Worm (Caenorhabditis elegans): ENCODE measurements around the gene C34E11.2.

The C34E11.2 gene

ce11 chrX:11798057-11798555 is 16.4 kb downstream of the C34E11.2 start, which contains the start of gene rsd-3:
Gene rsd-3, plus strand, starts transcription at chrX:11798505.
- peak; percentile 63 for TF ChIP-seq swsn-7 (tag; optimal IDR thresholded peaks at IDR 0.05)
- no peak for TF ChIP-seq hlh-4 (tag; optimal IDR thresholded peaks at IDR 0.05)
- TF ChIP-seq nhr-90 (tag; optimal IDR thresholded peaks at IDR 0.05; ENCODE audit: poor library complexity): peak; percentile 60
- TF ChIP-seq skn-1 (tag; optimal IDR thresholded peaks at IDR 0.05): peak; percentile 65
- TF ChIP-seq dpl-1 (GFP tag; optimal IDR thresholded peaks at IDR 0.05): peak in 2 of 3 experiments; percentile 4 to 6
- TF ChIP-seq egl-13 (tag; optimal IDR thresholded peaks at IDR 0.05): peak; percentile 26
- TF ChIP-seq lsy-2 (tag; optimal IDR thresholded peaks at IDR 0.05): peak; percentile 12 to 32
- TF ChIP-seq mab-9 (GFP tag; IDR thresholded peaks at IDR 0.05): no peak
- TF ChIP-seq snu-23 (GFP tag; optimal IDR thresholded peaks at IDR 0.05): peak; percentile 74
- peak; percentile 51 for TF ChIP-seq tbx-2 (tag; optimal IDR thresholded peaks at IDR 0.05)
- TF ChIP-seq efl-3 (GFP tag; optimal IDR thresholded peaks at IDR 0.05): no peak
- peak; percentile 65 for TF ChIP-seq nhr-71 (tag; optimal IDR thresholded peaks at IDR 0.05)
- no peak for TF ChIP-seq lin-13 (GFP tag; optimal IDR thresholded peaks at IDR 0.05)
- peak; percentile 70 for TF ChIP-seq blmp-1 (tag; optimal IDR thresholded peaks at IDR 0.05)
- peak; percentile 27 for TF ChIP-seq unc-86 (tag; optimal IDR thresholded peaks at IDR 0.05)
- 0 out of 2 replicates have a peak, but pooled peaks have one; percentile 25 for TF ChIP-seq nhr-19 (GFP tag; conservative IDR thresholded peaks at IDR 0.05)
- peak; percentile 45 for TF ChIP-seq nhr-47 (tag; optimal IDR thresholded peaks at IDR 0.05)
- peak in 1 of 6 experiments; percentile 69 for TF ChIP-seq elt-3 (tag; optimal IDR thresholded peaks at IDR 0.05)
- TF ChIP-seq ceh-63 (GFP tag; optimal IDR thresholded peaks at IDR 0.05): no peak
- no peak for TF ChIP-seq rnt-1 (tag; optimal IDR thresholded peaks at IDR 0.05)
- TF ChIP-seq nhr-77 (tag; optimal IDR thresholded peaks at IDR 0.05): peak; percentile 13
- TF ChIP-seq dsc-1 (tag; optimal IDR thresholded peaks at IDR 0.05): peak; percentile 40
- peak; percentile 60 for TF ChIP-seq mep-1 (tag; optimal IDR thresholded peaks at IDR 0.05)
- no peak for TF ChIP-seq ama-1 (optimal IDR thresholded peaks at IDR 0.05)
- TF ChIP-seq C04F5.9 (tag; optimal IDR thresholded peaks at IDR 0.05): no peak
- TF ChIP-seq C34B4.2 (tag; optimal IDR thresholded peaks at IDR 0.05): no peak
- peak; percentile 69 for TF ChIP-seq nhr-85 (tag)
- TF ChIP-seq jun-1 (tag; optimal IDR thresholded peaks at IDR 0.05): no peak
- TF ChIP-seq lin-14 (GFP tag; optimal IDR thresholded peaks at IDR 0.05): peak; percentile 95
- no peak for TF ChIP-seq elt-2 (tag; optimal IDR thresholded peaks at IDR 0.05)
- peak; percentile 41 for TF ChIP-seq xbp-1 (tag; optimal IDR thresholded peaks at IDR 0.05)
- peak; percentile 4 for TF ChIP-seq fkh-8 (tag; optimal IDR thresholded peaks at IDR 0.05)
- TF ChIP-seq efl-1 (optimal IDR thresholded peaks at IDR 0.05): no peak
- peak in 1 of 2 experiments; percentile 11 for TF ChIP-seq efl-1 (GFP tag; optimal IDR thresholded peaks at IDR 0.05 in 1 of 2)
- TF ChIP-seq mdl-1 (tag; optimal IDR thresholded peaks at IDR 0.05): peak in 1 of 2 experiments; percentile 54
- TF ChIP-seq grh-1 (GFP tag; IDR thresholded peaks at IDR 0.05): 0 out of 2 replicates have a peak, but pooled peaks have one; percentile 5
- no peak for TF ChIP-seq lin-15B (tag; optimal IDR thresholded peaks at IDR 0.05)
- TF ChIP-seq pag-3 (tag; optimal IDR thresholded peaks at IDR 0.05; ENCODE audit: borderline replicate concordance, insufficient read depth): no peak
- peak; percentile 7 to 49 for TF ChIP-seq lin-35 (GFP tag; optimal IDR thresholded peaks at IDR 0.05)
- peak in 2 of 3 experiments; percentile 18 to 42 for TF ChIP-seq ceh-82 (tag; optimal IDR thresholded peaks at IDR 0.05)
- TF ChIP-seq irx-1 (tag; optimal IDR thresholded peaks at IDR 0.05): peak; percentile 9
- peak; percentile 74 for TF ChIP-seq nhr-20 (tag; optimal IDR thresholded peaks at IDR 0.05)

- TF ChIP-seq mef-2 (tag; optimal IDR thresholded peaks at IDR 0.05) (no peak), fkh-8 (tag; optimal IDR thresholded peaks at IDR 0.05) (no peak), elt-2 (tag; optimal IDR thresholded peaks at IDR 0.05) (peak; percentile 78), unc-62 (GFP tag; optimal IDR thresholded peaks at IDR 0.05) (no peak), blmp-1 (tag; optimal IDR thresholded peaks at IDR 0.05) (no peak), fos-1 (tag; optimal IDR thresholded peaks at IDR 0.05) (no peak), ceh-82 (tag; optimal IDR thresholded peaks at IDR 0.05) (no peak), lin-39 (tag; optimal IDR thresholded peaks at IDR 0.05) (no peak), skn-1 (tag; optimal IDR thresholded peaks at IDR 0.05) (no peak), irx-1 (tag; optimal IDR thresholded peaks at IDR 0.05) (no peak), hlh-4 (tag; optimal IDR thresholded peaks at IDR 0.05) (no peak), nhr-20 (tag; optimal IDR thresholded peaks at IDR 0.05) (no peak), lin-35 (GFP tag; optimal IDR thresholded peaks at IDR 0.05) (peak in 1 of 2 experiments; percentile 41), ceh-63 (GFP tag; optimal IDR thresholded peaks at IDR 0.05) (no peak), ztf-4 (tag; optimal IDR thresholded peaks at IDR 0.05) (no peak), aly-2 (tag; optimal IDR thresholded peaks at IDR 0.05) (no peak)
Measured at ce11 chrX:11792730-11793129, 21.8 kb downstream of the C34E11.2 start.
